Worm (Caenorhabditis elegans) whole organism, young adult: ENCODE results near the gene slc-17.5.
A peak's percentile ranks its signal among the peaks of the same experiment; 100 is the strongest.

Source experiments
- F33H1.4 ChIP-seq: fragments of 200-800 bp; sonication (Bioruptor generic); IDR thresholded peaks from 2 replicates; pipeline ENCODE4 v1.3.6; 2022; ENCODE audit warnings: missing genetic modification reagents, missing genetic modification characterization, missing compliant biosample characterization
- F49E8.2 ChIP-seq: sonication (generic microtip); optimal IDR thresholded peaks from 3 replicates; lab custom pipeline; 2017; ENCODE audit warnings: missing genetic modification characterization, mild to moderate bottlenecking, missing compliant biosample characterization, antibody characterized with exemption, moderate library complexity; ENCODE audit not compliant: insufficient read depth
- athp-1 ChIP-seq: sonication (generic microtip); optimal IDR thresholded peaks from 2 replicates; lab custom pipeline; 2017; ENCODE audit warnings: mild to moderate bottlenecking, missing genetic modification characterization, missing compliant biosample characterization
- ceh-79 ChIP-seq: sonication (generic microtip); optimal IDR thresholded peaks from 2 replicates; lab custom pipeline; 2017; ENCODE audit warnings: mild to moderate bottlenecking, missing genetic modification characterization, missing compliant biosample characterization
- let-526 ChIP-seq: fragments of 200-800 bp; sonication (Bioruptor generic); IDR thresholded peaks from 2 replicates; pipeline ENCODE4 v1.3.6; 2022; ENCODE audit warnings: missing genetic modification reagents, missing genetic modification characterization, missing compliant biosample characterization
- mel-28 ChIP-seq: sonication (generic microtip); optimal IDR thresholded peaks from 2 replicates; lab custom pipeline; 2016; ENCODE audit warnings: borderline replicate concordance, mild to moderate bottlenecking, missing genetic modification characterization, missing compliant biosample characterization
- nfya-2 ChIP-seq: fragments of 200-800 bp; sonication (Bioruptor generic); IDR thresholded peaks from 2 replicates; pipeline ENCODE4 v1.3.6; 2022; ENCODE audit warnings: missing genetic modification reagents, missing genetic modification characterization, missing compliant biosample characterization
- nhr-27 ChIP-seq: fragments of 200-800 bp; sonication (Bioruptor generic); optimal IDR thresholded peaks from 2 replicates; lab custom pipeline; 2018; ENCODE audit warnings: mild to moderate bottlenecking, missing genetic modification characterization, moderate library complexity, missing compliant biosample characterization
- rcor-1 ChIP-seq: fragments of 200-800 bp; sonication (Bioruptor generic); IDR thresholded peaks from 2 replicates; pipeline ENCODE4 v1.3.6; 2022; ENCODE audit warnings: missing genetic modification reagents, missing genetic modification characterization, missing compliant biosample characterization
- snpc-1.3 ChIP-seq: sonication (generic microtip); optimal IDR thresholded peaks from 2 replicates; lab custom pipeline; 2017; ENCODE audit warnings: missing genetic modification characterization, mild to moderate bottlenecking, missing compliant biosample characterization, antibody characterized with exemption, moderate library complexity, missing genotype, missing genetic modification reagents; ENCODE audit not compliant: insufficient read depth
- snpc-4 ChIP-seq, 5 experiments: fragments of 150-350 bp in 1 of 5; sonication (generic microtip) in 4 of 5; optimal IDR thresholded peaks; 2 replicates each; lab custom pipeline; 2014 to 2018; ENCODE audit warnings: missing genetic modification characterization in 5 of 5, missing biosample characterization in 3 of 5, antibody characterized with exemption in 2 of 5, mild to moderate bottlenecking in 2 of 5, missing compliant biosample characterization in 2 of 5, missing genotype in 2 of 5, moderate library complexity in 2 of 5, missing genetic modification reagents in 1 of 5
- unc-62 ChIP-seq: fragments of 150-350 bp; optimal IDR thresholded peaks from 2 replicates; lab custom pipeline; 2014; ENCODE audit warnings: missing biosample characterization, missing genetic modification reagents, missing genetic modification characterization
- xnd-1 ChIP-seq: sonication (generic microtip); optimal IDR thresholded peaks from 2 replicates; lab custom pipeline; 2016; ENCODE audit warnings: missing genotype, missing genetic modification reagents, missing genetic modification characterization, missing compliant biosample characterization
- zim-3 ChIP-seq: sonication (generic microtip); optimal IDR thresholded peaks from 2 replicates; lab custom pipeline; 2017; ENCODE audit warnings: mild to moderate bottlenecking, missing genetic modification characterization, moderate library complexity, missing compliant biosample characterization

DNA sequence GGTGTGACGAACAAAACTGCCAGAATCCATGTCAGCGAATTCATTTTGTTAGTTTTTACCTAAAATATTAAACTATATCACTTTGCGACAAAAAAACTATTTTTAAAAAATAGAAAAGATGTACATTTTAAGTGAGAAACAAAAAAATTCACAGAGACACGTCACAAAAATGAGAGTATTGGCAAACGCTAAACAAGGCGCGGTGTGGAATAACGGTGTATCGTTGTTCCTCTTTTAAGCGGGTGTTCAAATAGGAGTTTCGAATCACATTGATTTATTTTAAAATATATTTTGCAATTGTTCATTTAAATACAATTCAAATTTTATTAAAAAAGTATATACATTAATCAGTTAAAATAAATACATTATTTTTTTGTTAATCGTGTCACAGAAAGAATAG, 17.8 kb upstream of the slc-17.5 start, which contains the start of gene sel-9:
- TF ChIP-seq nfya-2: no peak
- no peak for TF ChIP-seq rcor-1 (GFP tag; lab: Robert Waterston, UW)
- no peak for TF ChIP-seq mel-28
- TF ChIP-seq snpc-1.3 (tag; lab: Kevin White, UChicago): no peak
- no peak for TF ChIP-seq xnd-1
- no peak for TF ChIP-seq F49E8.2
- TF ChIP-seq athp-1 (tag; lab: Kevin White, UChicago): no peak
- TF ChIP-seq nhr-27 (tag; lab: Kevin White, UChicago): no peak
- TF ChIP-seq zim-3 (tag; lab: Kevin White, UChicago): no peak
- no peak for TF ChIP-seq let-526
- no peak for TF ChIP-seq ceh-79
- TF ChIP-seq unc-62 (GFP tag; lab: Kevin White, UChicago): no peak
- TF ChIP-seq snpc-4 (GFP tag; optimal IDR thresholded peaks at IDR 0.05; lab: Kevin White, UChicago): no peak
- peak in 1 of 4 experiments; percentile 11 for TF ChIP-seq snpc-4 (tag; optimal IDR thresholded peaks at IDR 0.05; lab: Kevin White, UChicago)
- TF ChIP-seq F33H1.4: no peak
